Worm (Caenorhabditis elegans): ENCODE results near the gene fbxa-56.

The fbxa-56 gene

DNA sequence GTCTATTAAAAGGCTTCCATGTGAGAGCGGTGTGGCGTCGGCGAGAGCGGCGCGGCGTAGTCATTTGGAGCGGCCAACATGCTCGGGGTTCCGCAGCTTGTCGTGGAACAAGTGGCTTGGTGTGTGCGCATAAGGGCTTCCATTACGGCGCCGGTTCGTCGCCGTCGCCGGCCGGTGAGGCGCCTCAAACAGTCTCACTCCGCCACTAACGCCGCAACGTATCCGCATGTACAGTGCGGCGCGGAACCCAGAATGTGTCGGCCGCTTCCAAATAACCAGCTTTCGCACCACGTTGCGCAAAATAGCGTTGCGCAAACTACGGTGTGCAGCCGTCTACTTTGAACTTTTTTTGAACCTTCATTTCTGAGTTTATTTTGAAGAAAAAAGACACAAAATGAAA lies 33.1 kb upstream of the fbxa-56 start (continued):
- TF ChIP-seq sptf-2 (GFP tag; optimal IDR thresholded peaks at IDR 0.05) (no peak), rcor-1 (GFP tag; IDR thresholded peaks at IDR 0.05) (no peak)

DNA sequence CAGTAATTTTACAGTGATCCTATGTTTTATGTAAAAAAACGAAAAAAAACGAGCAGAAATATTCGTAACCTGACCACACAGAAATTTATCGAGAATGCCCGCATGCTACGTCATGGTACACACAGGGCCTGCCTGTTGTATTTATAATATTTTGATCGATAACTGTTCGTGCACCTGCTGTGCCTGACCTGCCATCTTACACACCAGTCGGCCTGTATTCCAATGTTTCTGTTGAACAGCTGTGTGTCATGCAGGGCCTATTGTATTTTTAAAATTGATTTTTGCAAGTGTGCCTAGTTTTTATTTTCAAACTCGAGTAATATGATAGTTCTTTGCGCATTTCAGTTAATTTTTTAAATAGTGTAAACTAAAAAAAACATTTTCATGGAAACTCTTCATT lies 28.4 kb upstream of the fbxa-56 start:
- TF ChIP-seq snpc-1.3 (tag; optimal IDR thresholded peaks at IDR 0.05; ENCODE audit: insufficient read depth) (no peak), D2030.7 (GFP tag; IDR thresholded peaks at IDR 0.05) (no peak), lin-54 (GFP tag; optimal IDR thresholded peaks at IDR 0.05) (no peak), hmg-20 (GFP tag; IDR thresholded peaks at IDR 0.05) (no peak), let-526 (GFP tag; IDR thresholded peaks at IDR 0.05) (no peak), rpc-1 (optimal IDR thresholded peaks at IDR 0.05) (no peak), rpc-1 (tag; optimal IDR thresholded peaks at IDR 0.05) (no peak), let-607 (tag; optimal IDR thresholded peaks at IDR 0.05) (no peak), ceh-27 (GFP tag; optimal IDR thresholded peaks at IDR 0.05) (no peak), ceh-100 (GFP tag; IDR thresholded peaks at IDR 0.05) (no peak)

DNA sequence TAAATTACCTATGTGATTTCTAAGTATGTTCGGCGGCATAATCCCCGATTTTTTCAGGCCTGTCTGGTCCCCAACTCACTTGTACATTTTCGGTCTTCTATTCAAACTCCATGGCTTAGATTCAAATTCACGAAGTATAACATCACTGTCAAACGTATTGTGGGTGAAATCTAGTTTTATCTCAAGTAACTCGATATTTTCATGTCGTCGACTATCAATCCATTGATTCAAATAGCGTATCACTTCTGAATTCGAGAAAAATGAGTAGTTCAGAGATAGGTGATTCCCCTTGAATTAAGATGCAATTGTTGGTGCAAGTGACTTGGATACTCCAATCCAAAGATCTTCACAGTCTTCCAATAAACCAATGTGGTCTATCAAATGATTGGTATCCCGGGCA lies 26.8 kb upstream of the fbxa-56 start:
- no peak for TF ChIP-seq dpl-1 (GFP tag; optimal IDR thresholded peaks at IDR 0.05)

ce11 chrIII:961948-962347 lies 24.1 kb upstream of the fbxa-56 start, which contains the start of gene fbxa-51:
Gene fbxa-51 (plus strand): TSS chrIII:962269.
- TF ChIP-seq ztf-26 (tag; optimal IDR thresholded peaks at IDR 0.05) = no peak
- TF ChIP-seq nhr-80 (tag; optimal IDR thresholded peaks at IDR 0.05) = peak; percentile 66
- peak; percentile 40; the same call in 1 of the 2 replicates for TF ChIP-seq hmg-1.2 (GFP tag; IDR thresholded peaks at IDR 0.05)

- TF ChIP-seq Y56A3A.18 (GFP tag; IDR thresholded peaks at IDR 0.05) (no peak), hsf-1 (GFP tag; IDR thresholded peaks at IDR 0.05) (no peak), snpc-3.4 (tag; optimal IDR thresholded peaks at IDR 0.05) (no peak), C17E4.6 (GFP tag; IDR thresholded peaks at IDR 0.05) (no peak), nhr-80 (tag; optimal IDR thresholded peaks at IDR 0.05) (peak; percentile 79), tlf-1 (GFP tag; optimal IDR thresholded peaks at IDR 0.05) (no peak), F57A8.1 (GFP tag; optimal IDR thresholded peaks at IDR 0.05) (no peak)
These were observed 18.1 kb upstream of the fbxa-56 start, which contains the start of gene fbxa-54 for ce11 chrIII:955981-956380. Gene fbxa-54 (plus strand): TSS chrIII:956334.

ce11 chrIII:954553-954952 lies 16.7 kb upstream of the fbxa-56 start, which contains the start of the genes T12B5.15 and T12B5.14:
Gene T12B5.15 (minus strand): TSS chrIII:954653.
Gene T12B5.14 (plus strand): TSS chrIII:954873.
- TF ChIP-seq chd-7 (tag; optimal IDR thresholded peaks at IDR 0.05) (no peak), cebp-1 (GFP tag; IDR thresholded peaks at IDR 0.05) (no peak), cebp-1 (tag; optimal IDR thresholded peaks at IDR 0.05) (no peak), mxl-1 (tag; optimal IDR thresholded peaks at IDR 0.05) (no peak), die-1 (tag; optimal IDR thresholded peaks at IDR 0.05) (no peak), F22D6.2 (tag; optimal IDR thresholded peaks at IDR 0.05) (no peak), snpc-1.3 (tag; optimal IDR thresholded peaks at IDR 0.05; ENCODE audit: insufficient read depth) (no peak), ztf-28 (GFP tag; IDR thresholded peaks at IDR 0.05) (no peak), ztf-22 (GFP tag; optimal IDR thresholded peaks at IDR 0.05) (no peak), ccch-3 (GFP tag; optimal IDR thresholded peaks at IDR 0.05) (no peak), lir-1 (GFP tag; conservative IDR thresholded peaks at IDR 0.05) (no peak), nhr-27 (tag; optimal IDR thresholded peaks at IDR 0.05) (no peak), F55B11.4 (tag; optimal IDR thresholded peaks at IDR 0.05; ENCODE audit: borderline replicate concordance, insufficient read depth) (no peak), hmg-1.2 (GFP tag; IDR thresholded peaks at IDR 0.05) (no peak)
